Worm (Caenorhabditis elegans) whole organism, L4/young adult: ENCODE results near the gene exp-2.

ENCODE experiments used
- W03F9.2 ChIP-seq: fragments of 150-350 bp; optimal IDR thresholded peaks from 2 replicates; lab custom pipeline; 2014; ENCODE audit warnings: missing biosample characterization, missing genetic modification characterization
- him-1 ChIP-seq: sonication (generic microtip); optimal IDR thresholded peaks from 2 replicates; lab custom pipeline; 2016; ENCODE audit warnings: missing genotype, missing genetic modification reagents, missing genetic modification characterization, missing compliant biosample characterization

- no peak for TF ChIP-seq W03F9.2 (tag; lab: Kevin White, UChicago)
- TF ChIP-seq him-1 = no peak
Observed at ce11 chrV:6135428-6135827, 4.2 kb downstream of the exp-2 start.
